Fruit fly (Drosophila melanogaster): Measurements from ENCODE around the gene CG8173.

- TF ChIP-seq CG10348 (GFP tag; IDR thresholded peaks at IDR 0.05) (peak; percentile 30; the same call in 1 of the 2 replicates), EcR (GFP tag; optimal IDR thresholded peaks at IDR 0.05) (no peak), CG17806 (tag; optimal IDR thresholded peaks at IDR 0.05) (peak; percentile 74), CG14655 (GFP tag; optimal IDR thresholded peaks at IDR 0.05) (no peak)
These were observed 6.5 kb downstream of the CG8173 start, which contains the start of the genes CG8188 and par-6 for dm6 chrX:17702738-17703570.

Data from whole organism, pupa.